Worm (Caenorhabditis elegans): ENCODE measurements around the gene iffb-1.

DNA sequence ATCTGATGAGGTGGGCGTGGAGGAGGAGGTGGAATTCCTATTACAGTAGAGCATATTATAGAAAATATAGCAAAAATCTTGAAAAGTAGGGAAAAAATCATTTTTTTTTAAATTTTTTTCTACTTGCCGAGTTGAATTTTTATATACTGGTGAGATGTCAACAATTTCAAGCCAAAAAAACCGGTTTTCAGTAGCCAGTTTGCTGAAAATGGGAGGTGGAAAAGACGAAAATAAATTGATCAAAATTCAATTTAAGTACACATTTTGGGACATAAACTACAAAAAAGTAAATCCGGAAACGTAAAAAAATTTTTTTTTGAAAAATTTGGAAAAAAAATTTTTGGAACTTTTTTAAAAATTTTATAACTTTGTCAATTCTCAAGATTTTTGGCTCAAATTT, 34.8 kb upstream of the iffb-1 start, which contains the start of gene Y54F10BM.23:
- TF ChIP-seq ref-1 (GFP tag; conservative IDR thresholded peaks at IDR 0.05) (no peak), flt-1 (GFP tag; IDR thresholded peaks at IDR 0.05) (no peak), ztf-29 (GFP tag; IDR thresholded peaks at IDR 0.05) (no peak), cog-1 (tag; optimal IDR thresholded peaks at IDR 0.05) (no peak), klf-2 (GFP tag; conservative IDR thresholded peaks at IDR 0.05) (no peak), tab-1 (GFP tag; IDR thresholded peaks at IDR 0.05) (no peak)
